Worm (Caenorhabditis elegans): Measurements from ENCODE around the gene wrt-9.

wrt-9 gene

DNA sequence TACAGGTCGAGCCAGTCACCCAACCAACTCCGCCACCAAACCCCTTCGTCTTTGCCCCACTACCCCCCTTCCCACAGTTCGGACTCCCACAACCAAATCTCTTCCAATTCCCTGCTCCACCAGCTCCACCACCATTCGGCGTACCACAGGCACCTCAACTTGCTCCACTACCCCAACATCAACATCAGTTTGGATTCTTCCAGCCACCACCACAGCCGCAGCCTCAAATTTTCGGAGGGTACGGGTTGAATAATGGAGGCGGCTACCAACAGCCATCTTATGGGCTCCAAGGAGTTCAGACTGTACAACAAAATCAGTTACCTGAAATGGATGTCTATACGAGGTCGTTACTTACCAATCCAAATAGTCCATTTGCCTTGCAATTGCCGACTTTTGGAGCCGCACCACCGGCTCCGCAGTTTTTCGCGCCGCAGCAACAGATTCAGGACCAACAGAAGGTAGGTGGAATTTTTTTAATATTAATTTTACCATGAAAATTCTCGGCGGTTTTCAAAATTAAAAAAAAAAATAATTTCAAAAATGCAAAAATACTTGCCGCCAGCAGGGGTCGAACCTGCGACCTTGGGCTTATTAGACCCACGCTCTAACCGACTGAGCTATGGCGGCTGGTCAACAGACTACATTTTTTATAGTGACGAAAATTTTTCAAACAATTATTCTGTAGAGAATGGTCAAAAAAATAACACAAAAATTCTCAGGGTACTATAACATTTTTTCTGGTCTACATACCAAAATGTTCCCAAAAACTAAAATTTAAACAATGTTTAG, 12.9 kb downstream of the wrt-9 start:
- no peak for TF ChIP-seq unc-62 (GFP tag; optimal IDR thresholded peaks at IDR 0.05)

DNA sequence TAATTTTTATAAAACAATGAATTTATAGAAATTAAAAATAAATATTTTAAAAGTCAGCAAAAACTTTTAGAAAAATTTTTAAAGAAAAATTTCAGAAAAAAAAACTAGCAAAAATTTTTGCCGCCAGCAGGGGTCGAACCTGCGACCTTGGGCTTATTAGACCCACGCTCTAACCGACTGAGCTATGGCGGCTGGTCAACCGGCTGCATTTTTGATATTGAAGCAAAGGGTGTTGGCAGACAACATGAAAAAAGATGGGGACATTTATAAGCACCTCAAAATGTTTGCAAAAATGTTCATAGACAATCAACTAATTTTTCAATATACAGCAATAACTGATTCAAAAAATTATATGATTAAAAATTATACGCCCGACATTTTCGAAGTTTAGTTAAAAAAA, 13.5 kb downstream of the wrt-9 start:
- TF ChIP-seq unc-62 (GFP tag; optimal IDR thresholded peaks at IDR 0.05), result no peak

DNA sequence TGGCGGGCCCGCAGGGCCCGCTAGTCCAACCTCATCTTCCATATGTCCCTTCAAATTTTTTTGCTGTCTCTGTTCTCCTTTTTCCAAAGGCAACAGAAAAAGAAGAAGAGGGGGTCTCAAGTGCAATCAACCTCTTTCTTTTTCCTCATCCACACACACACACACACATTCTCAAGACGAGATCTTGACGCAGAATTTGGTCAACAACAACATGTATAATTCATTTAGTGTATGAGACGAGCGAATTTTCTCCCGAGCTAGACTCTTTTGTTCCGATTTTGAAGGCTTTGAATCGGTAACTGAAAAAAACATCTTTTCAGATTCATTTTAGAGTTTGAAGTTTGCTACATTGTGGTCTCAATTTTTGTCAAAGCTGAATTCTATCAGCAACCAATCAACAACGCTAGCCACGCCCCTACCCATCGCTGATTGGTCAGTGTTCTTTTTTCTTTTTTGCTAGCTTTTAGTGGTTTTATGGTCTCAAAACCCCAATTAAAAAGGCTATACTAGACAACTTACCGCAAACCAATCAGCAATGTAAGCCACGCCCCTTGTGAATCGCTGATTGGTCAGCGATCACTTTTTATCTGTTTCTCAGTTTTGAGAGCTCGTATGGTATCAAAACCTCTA, 21.7 kb downstream of the wrt-9 start:
- no peak for TF ChIP-seq unc-62 (GFP tag; optimal IDR thresholded peaks at IDR 0.05)

DNA sequence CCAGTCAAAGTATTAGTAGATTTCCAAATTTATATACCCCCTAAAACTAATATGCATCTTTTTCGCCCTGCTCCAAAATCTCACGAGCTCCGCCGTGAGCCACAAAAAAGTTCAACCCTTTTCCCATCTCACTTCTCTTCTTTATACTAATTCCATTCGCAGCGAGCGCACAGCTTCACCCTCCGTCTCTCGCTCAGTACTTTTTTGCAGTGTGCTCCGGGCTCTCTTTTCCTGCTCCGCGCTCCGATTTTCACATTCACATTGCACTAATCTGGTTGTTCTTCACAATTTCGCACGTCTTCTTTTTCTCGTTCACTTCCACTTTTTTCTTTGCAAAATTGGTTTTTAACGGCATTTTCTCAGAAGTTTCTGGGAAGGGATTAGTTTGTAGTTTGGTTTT, 22.9 kb downstream of the wrt-9 start:
- no peak for TF ChIP-seq unc-62 (GFP tag; optimal IDR thresholded peaks at IDR 0.05)

DNA sequence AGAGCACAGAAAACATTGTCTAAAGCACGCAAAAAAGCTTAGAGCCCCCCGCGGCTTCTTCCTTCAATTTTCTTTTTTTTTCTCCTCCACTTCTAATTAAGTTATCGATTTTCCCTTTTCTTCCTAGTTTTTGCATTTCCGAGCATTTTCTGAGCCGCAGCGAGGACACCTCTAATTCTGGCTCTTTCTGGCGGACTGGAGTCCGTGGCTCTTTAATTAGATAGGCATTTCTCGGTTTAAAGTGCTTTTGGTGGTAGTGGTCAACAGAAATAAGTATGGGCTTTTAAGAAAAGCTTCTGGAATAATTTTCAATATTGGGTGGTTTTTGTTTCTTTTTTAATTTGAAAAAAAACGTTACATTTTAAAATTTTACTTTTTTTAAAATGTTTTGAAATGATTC, 25.1 kb downstream of the wrt-9 start:
- TF ChIP-seq unc-62 (GFP tag; optimal IDR thresholded peaks at IDR 0.05), result no peak

DNA sequence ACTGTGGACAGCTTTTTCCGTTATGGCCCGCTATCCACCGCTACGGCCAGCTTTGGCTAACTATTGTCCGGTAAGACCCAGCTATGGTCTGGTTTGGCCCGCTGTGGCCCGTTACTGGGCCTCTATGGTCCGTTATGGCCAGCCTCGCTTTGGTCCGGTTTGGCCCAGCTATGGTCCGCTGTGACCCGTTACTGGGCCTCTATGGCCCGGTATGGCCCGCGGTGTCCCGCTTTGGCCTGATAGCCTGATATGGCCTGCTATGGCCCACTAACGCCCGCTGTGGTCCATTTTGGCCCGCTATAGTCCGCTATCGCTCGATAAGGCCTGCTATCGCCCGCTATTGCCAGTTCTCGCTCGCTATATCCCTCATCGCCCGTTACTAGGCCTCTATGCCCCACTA, 26.1 kb downstream of the wrt-9 start:
- TF ChIP-seq unc-62 (GFP tag; optimal IDR thresholded peaks at IDR 0.05), result no peak

DNA sequence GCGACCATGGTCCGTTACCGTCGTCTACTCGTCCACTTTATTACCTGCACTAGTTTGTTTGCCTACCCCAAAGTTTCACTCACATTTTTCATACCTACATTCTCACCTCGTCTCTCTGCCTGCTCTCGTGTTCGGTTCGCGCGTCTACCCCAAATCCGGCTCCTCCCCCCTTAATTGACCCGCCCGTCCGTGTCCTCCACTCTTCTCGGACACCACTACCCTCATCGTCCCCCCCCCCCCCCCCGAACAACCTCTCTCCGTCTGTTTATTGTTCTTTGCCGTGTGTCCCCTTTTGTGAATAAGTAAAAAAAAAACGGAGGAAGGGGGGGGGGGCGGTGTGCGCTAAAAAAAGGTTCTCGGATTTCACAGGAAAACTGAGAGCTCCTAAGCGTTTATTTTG, 26.6 kb downstream of the wrt-9 start:
- no peak for TF ChIP-seq unc-62 (GFP tag; optimal IDR thresholded peaks at IDR 0.05)

DNA sequence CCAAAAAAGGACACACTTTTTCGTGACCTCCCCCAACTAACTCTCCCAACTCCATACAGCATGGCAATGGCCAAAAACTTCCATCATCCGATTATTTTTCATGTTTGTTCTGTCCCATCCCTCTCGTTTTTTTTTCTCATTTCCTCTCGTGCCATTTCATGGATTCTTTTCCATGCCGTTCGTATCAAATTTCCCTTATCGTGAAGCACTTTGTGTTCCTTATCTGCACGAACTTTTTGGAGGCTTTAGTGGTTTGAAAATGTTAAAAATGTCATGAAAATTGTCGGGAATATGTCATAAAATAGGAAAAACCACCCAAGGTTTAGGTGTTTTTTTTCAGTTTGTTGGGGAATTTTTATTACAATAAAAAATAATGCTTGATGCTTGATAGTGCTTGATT, 27.3 kb downstream of the wrt-9 start:
- TF ChIP-seq unc-62 (GFP tag; optimal IDR thresholded peaks at IDR 0.05), result no peak

DNA sequence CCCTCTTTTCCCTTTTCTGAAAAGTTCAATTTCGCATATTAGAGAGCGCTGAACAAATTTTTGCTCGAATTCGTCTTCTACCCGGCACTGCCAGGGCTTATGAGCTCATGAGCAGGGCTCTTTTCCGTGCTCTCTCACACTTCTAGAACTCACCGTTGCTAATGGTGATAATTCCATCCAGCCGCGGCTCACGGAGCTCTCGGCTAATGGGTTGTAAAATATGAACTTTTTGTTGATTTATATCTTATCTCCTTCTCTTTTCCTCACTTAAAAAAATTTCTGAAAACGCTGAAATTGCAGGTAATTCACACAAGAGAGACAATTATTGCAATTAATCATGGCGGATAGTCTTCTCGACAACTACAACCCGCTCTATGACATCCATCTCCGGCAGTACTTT, 28.2 kb downstream of the wrt-9 start, which contains the start of gene H11E01.3:
TSS of gene H11E01.3 (plus strand) at position 301 of the 400 bp plus-strand sequence.
- TF ChIP-seq unc-62 (GFP tag; optimal IDR thresholded peaks at IDR 0.05), result no peak

DNA sequence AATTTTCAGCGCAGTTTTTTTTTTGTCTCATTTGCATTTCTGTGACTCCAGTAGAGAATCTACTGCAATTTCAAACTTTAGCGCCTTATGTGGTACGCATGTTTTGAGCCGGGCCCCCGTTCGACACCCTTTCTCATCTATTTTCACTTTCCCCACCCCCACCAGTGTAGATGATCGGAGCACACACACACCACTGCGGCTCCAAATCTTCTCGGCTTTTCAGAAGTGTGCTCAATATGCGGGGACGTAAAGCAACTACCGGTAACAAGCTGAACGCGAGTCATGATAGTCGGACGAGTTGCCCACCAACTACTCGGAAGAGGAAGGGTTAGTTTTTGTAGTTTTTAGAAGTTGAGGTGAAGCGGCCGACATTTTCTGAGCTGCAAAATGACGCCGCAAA, 36.5 kb downstream of the wrt-9 start:
- TF ChIP-seq unc-62 (GFP tag; optimal IDR thresholded peaks at IDR 0.05), result no peak

DNA sequence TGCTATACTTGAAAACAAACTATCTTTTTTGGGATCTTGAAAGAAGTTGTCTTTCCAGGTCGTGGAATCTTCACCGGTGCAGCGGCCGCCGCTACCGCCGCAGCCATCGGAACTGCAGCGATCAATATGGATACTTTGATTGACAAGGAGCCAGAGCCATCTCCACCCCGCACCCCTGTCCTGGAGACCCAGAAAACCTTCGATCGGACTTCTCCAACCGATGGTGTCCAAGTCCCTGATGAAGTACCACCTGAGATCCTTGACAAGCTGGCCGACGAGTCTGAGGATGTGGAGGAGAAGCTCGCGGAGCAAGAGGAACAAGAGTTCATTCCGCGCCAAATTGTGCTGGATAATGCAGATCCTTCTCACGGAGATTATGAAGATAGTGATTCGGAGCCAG, 37.4 kb downstream of the wrt-9 start:
- TF ChIP-seq unc-62 (GFP tag; optimal IDR thresholded peaks at IDR 0.05), result no peak

DNA sequence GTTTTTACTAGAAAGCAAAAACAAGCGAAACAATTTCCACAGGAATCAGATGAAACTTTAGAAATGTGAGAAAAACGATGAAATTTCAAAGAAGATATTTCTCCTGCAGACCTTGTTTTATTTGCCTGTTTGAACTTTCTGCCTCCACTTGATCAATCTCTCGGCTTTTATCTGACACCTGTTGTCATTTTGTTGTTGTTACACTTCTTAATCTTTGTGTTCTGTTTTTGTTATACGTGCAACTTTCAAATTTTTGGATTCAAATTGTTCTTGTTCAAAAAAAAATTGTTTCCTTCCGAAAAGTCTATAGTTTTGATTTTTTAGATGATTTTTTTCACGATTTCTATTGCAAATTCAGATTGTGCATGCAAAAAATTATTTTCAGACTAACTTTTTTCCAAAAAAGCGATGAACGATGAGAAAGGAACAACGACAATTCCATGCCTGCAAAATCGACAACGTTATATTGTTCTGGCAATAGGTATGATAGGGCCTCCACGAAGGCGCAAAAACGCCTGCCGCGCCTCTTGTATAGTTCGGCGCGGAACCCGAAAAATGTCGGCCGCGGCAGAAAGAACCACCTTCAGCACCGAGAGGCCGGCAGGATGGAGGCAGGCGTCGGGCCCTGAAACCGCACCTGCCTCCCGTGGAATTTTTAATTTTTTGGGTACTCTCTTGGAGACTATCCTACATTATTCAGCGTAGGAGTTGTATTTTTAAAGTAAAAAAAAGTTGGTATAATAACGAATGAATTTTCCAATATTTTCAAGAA, 44.4 kb downstream of the wrt-9 start, which contains the start of gene H11E01.2:
TSS of gene H11E01.2 (plus strand) at position 380 of the 772 bp plus-strand sequence.
- no peak for TF ChIP-seq unc-62 (GFP tag; optimal IDR thresholded peaks at IDR 0.05)

DNA sequence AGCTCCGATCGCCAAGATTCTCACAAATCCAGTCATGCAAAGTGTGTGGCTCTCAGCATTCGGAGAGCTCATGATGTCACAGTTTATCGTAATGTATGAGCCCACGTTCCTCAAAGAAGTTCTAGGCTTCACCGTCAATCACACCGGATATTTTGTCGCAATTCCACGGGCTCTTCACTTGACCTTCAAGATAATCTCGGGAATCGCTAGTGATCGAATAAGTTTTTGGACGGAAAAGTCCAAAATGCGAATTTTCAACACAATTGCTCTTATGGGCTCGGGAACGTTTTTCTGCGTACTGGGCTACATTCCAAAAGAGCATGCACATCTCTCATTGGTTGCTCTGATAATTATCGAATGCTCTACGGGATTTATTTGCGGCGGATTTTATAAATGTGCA, 46.6 kb downstream of the wrt-9 start:
- TF ChIP-seq unc-62 (GFP tag; optimal IDR thresholded peaks at IDR 0.05), result no peak

DNA sequence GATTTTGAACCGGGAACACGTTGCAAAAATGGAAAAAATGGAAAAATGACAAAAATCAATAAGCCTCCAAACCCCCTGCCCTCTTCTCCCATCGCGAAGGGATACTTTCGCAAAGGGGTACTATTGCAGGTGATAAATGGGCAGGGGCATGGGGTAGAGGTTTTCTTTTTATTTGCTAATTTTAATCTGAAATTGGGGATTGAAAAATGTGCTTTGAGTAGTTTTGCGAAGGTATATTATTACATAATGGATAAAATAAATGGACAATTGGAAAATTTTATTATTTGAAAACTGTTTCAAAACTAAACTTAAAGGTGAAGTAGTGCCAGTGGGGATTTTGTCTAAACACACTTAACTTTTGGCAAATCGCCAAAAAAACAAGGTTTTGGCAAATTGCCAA, 50.6 kb downstream of the wrt-9 start:
- no peak for TF ChIP-seq unc-62 (GFP tag; optimal IDR thresholded peaks at IDR 0.05)

DNA sequence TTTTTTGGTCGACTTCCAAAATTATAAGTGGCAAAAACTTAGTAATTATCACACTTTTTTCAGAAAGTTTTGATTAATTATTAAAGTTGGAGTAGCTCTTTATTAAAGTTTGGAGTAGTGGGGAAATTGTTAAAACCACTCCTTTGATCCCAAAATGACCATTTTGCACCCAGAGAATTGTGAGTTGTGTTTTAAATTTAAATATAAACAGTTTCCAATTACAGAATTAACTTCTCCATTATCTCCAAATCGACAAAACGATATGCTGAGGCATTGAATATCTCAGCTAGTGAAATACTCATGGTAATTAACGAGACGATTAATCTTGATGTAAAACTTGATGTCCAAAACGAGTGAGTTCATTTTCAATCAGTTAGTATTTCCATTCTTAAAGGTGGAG, 51.4 kb downstream of the wrt-9 start, which contains the start of gene fbxb-58:
TSS of gene fbxb-58 (plus strand) at position 301 of the 400 bp plus-strand sequence.
- no peak for TF ChIP-seq unc-62 (GFP tag; optimal IDR thresholded peaks at IDR 0.05)

DNA sequence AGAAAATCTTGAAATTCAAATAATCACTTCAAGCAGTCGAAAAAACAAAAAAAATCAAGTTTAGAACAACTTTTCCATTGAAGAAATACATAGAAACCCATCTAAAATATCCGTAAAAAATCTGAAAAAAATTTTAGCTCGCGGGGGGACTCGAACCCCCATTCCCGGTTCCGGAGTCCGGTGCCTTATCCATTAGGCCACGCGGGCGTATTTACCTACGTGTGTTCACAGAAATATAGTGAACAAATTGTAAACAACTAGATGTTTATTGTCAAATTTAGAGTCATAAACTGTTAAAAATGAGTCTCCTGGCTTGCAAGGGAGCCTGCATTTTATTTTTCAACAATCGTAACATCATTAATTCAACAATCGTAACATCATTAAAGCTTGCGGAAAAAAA, 53.3 kb downstream of the wrt-9 start:
- TF ChIP-seq unc-62 (GFP tag; optimal IDR thresholded peaks at IDR 0.05), result no peak
